Worm (Caenorhabditis elegans) whole organism, L2 larva: ENCODE measurements around the gene glb-16.

Experiments used
- nhr-11 ChIP-seq: fragments of 150-350 bp; optimal IDR thresholded peaks from 2 replicates; lab custom pipeline; 2014; ENCODE audit warnings: missing biosample characterization, missing genetic modification characterization
- zag-1 ChIP-seq: fragments of 150-350 bp; optimal IDR thresholded peaks from 2 replicates; lab custom pipeline; 2014; ENCODE audit warnings: missing biosample characterization, missing genetic modification characterization
- ztf-1 ChIP-seq: fragments of 200-800 bp; sonication (Bioruptor generic); conservative IDR thresholded peaks from 2 replicates; pipeline ENCODE4 v1.3.6; 2022; ENCODE audit warnings: missing genetic modification characterization, missing compliant biosample characterization

DNA sequence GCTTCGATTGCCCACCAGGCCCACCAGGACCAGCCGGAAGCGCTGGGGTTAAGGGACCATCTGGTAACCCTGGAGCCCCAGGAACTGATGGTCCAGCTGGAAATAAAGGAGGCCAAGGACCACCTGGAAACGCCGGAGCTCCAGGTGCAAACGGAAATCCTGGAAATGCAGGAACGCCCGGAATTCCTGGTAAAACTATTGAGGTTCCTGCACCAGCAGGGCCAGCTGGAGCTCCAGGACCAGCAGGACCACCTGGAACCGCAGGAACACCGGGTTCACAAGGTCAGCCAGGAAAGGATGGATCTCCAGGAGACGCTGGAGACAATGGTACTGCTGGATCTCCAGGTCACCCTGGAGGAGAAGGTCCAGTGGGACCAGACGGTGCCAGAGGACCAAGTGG is 7.8 kb upstream of the glb-16 start:
- no peak for TF ChIP-seq nhr-11 (tag; lab: Kevin White, UChicago)
- TF ChIP-seq zag-1: no peak
- no peak for TF ChIP-seq ztf-1 (GFP tag; lab: Robert Waterston, UW)
